Worm (Caenorhabditis elegans) whole organism, midembryonic: Measurements from ENCODE around the gene arp-11.

Experiments used
- flt-1 ChIP-seq: fragments of 200-800 bp; sonication (Bioruptor generic); IDR thresholded peaks from 2 replicates; pipeline ENCODE4 v1.3.6; 2022; ENCODE audit warnings: missing genetic modification characterization, missing compliant biosample characterization
- tab-1 ChIP-seq: fragments of 200-800 bp; sonication (Bioruptor generic); IDR thresholded peaks from 2 replicates; pipeline ENCODE4 v1.3.6; 2022; ENCODE audit warnings: missing genetic modification characterization, missing compliant biosample characterization
- ztf-23 ChIP-seq: fragments of 200-800 bp; sonication (Bioruptor generic); IDR thresholded peaks from 2 replicates; pipeline ENCODE4 v1.3.6; 2022; ENCODE audit warnings: missing genetic modification reagents, missing genetic modification characterization, missing compliant biosample characterization

ce11 chrIV:7938834-7939233, 36.8 kb upstream of the arp-11 start, which contains the start of gene F20D12.7:
- TF ChIP-seq tab-1 (no peak), ztf-23 (GFP tag; lab: Robert Waterston, UW) (no peak), flt-1 (GFP tag; lab: Robert Waterston, UW) (no peak)
